Worm (Caenorhabditis elegans) whole organism, young adult: ENCODE data around the gene R13A5.11.

Source experiments
- F33H1.4 ChIP-seq: fragments of 200-800 bp; sonication (Bioruptor generic); IDR thresholded peaks from 2 replicates; pipeline ENCODE4 v1.3.6; 2022; ENCODE audit warnings: missing genetic modification reagents, missing genetic modification characterization, missing compliant biosample characterization
- F37B4.10 ChIP-seq: fragments of 200-800 bp; sonication (Bioruptor generic); IDR thresholded peaks from 2 replicates; pipeline ENCODE4 v1.3.6; 2022; ENCODE audit warnings: missing genetic modification characterization, missing compliant biosample characterization
- F39B2.1 ChIP-seq: fragments of 200-800 bp; sonication (Bioruptor generic); IDR thresholded peaks from 2 replicates; pipeline ENCODE4 v1.3.6; 2022; ENCODE audit warnings: missing genetic modification reagents, missing genetic modification characterization, missing compliant biosample characterization
- F52B5.7 ChIP-seq: sonication (generic microtip); optimal IDR thresholded peaks from 2 replicates; lab custom pipeline; 2016; ENCODE audit warnings: mild to moderate bottlenecking, missing genetic modification characterization, missing compliant biosample characterization
- K11D2.4 ChIP-seq: fragments of 200-800 bp; sonication (Bioruptor generic); IDR thresholded peaks from 2 replicates; pipeline ENCODE4 v1.3.6; 2022; ENCODE audit warnings: missing genetic modification reagents, missing genetic modification characterization, missing compliant biosample characterization
- K12H6.12 ChIP-seq: fragments of 200-800 bp; sonication (Bioruptor generic); optimal IDR thresholded peaks from 2 replicates; lab custom pipeline; 2018; ENCODE audit warnings: mild to moderate bottlenecking, missing genetic modification characterization, missing compliant biosample characterization
- T07F8.4 ChIP-seq: sonication (generic microtip); optimal IDR thresholded peaks from 2 replicates; lab custom pipeline; 2016; ENCODE audit warnings: mild to moderate bottlenecking, missing genetic modification characterization, moderate library complexity, missing compliant biosample characterization
- T26A5.8 ChIP-seq: sonication (generic microtip); optimal IDR thresholded peaks from 2 replicates; lab custom pipeline; 2016; ENCODE audit warnings: missing genetic modification characterization, missing compliant biosample characterization
- Y67H2A.10 ChIP-seq: fragments of 200-800 bp; sonication (Bioruptor generic); conservative IDR thresholded peaks from 2 replicates; pipeline ENCODE4 v1.3.6; 2022; ENCODE audit warnings: missing genetic modification reagents, missing genetic modification characterization, missing compliant biosample characterization
- Y95B8A.8 ChIP-seq: fragments of 200-800 bp; sonication (Bioruptor generic); IDR thresholded peaks from 2 replicates; pipeline ENCODE4 v1.3.6; 2022; ENCODE audit warnings: missing genetic modification reagents, missing genetic modification characterization, missing compliant biosample characterization
- akir-1 ChIP-seq: fragments of 200-800 bp; sonication (Bioruptor generic); optimal IDR thresholded peaks from 2 replicates; lab custom pipeline; 2018; ENCODE audit warnings: mild to moderate bottlenecking, missing genetic modification characterization, moderate library complexity, missing compliant biosample characterization
- attf-3 ChIP-seq: fragments of 200-800 bp; sonication (Bioruptor generic); conservative IDR thresholded peaks from 2 replicates; pipeline ENCODE4 v1.3.6; 2022; ENCODE audit warnings: missing genetic modification reagents, missing genetic modification characterization, missing compliant biosample characterization
- attf-5 ChIP-seq: fragments of 200-800 bp; sonication (Bioruptor generic); optimal IDR thresholded peaks from 2 replicates; lab custom pipeline; 2018; ENCODE audit warnings: mild to moderate bottlenecking, missing genetic modification characterization, missing compliant biosample characterization
- bed-2 ChIP-seq: fragments of 200-800 bp; sonication (Bioruptor generic); IDR thresholded peaks from 2 replicates; pipeline ENCODE4 v1.3.6; 2022; ENCODE audit warnings: missing genetic modification reagents, missing genetic modification characterization, missing compliant biosample characterization
- ceh-27 ChIP-seq: fragments of 200-800 bp; sonication (Bioruptor generic); optimal IDR thresholded peaks from 2 replicates; lab custom pipeline; 2018; ENCODE audit warnings: mild to moderate bottlenecking, missing genetic modification characterization, moderate library complexity, missing compliant biosample characterization
- ceh-79 ChIP-seq: sonication (generic microtip); optimal IDR thresholded peaks from 2 replicates; lab custom pipeline; 2017; ENCODE audit warnings: mild to moderate bottlenecking, missing genetic modification characterization, missing compliant biosample characterization
- ceh-91 ChIP-seq: fragments of 200-800 bp; sonication (Bioruptor generic); IDR thresholded peaks from 2 replicates; pipeline ENCODE4 v1.3.6; 2022; ENCODE audit warnings: missing genetic modification reagents, missing genetic modification characterization, missing compliant biosample characterization
- die-1 ChIP-seq: sonication (generic microtip); optimal IDR thresholded peaks from 2 replicates; lab custom pipeline; 2016; ENCODE audit warnings: missing genotype, mild to moderate bottlenecking, missing genetic modification characterization, missing compliant biosample characterization
- dpff-1 ChIP-seq: sonication (generic microtip); optimal IDR thresholded peaks from 2 replicates; lab custom pipeline; 2017; ENCODE audit warnings: mild to moderate bottlenecking, missing genetic modification characterization, missing compliant biosample characterization
- him-1 ChIP-seq: sonication (generic microtip); optimal IDR thresholded peaks from 2 replicates; lab custom pipeline; 2016; ENCODE audit warnings: missing genotype, missing genetic modification reagents, missing genetic modification characterization, missing compliant biosample characterization
- hlh-26 ChIP-seq: fragments of 200-800 bp; sonication (Bioruptor generic); conservative IDR thresholded peaks from 2 replicates; pipeline ENCODE4 v1.3.6; 2022; ENCODE audit warnings: missing genetic modification reagents, missing genetic modification characterization, missing compliant biosample characterization
- lag-1 ChIP-seq: fragments of 200-800 bp; sonication (Bioruptor generic); IDR thresholded peaks from 2 replicates; pipeline ENCODE4 v1.3.6; 2022; ENCODE audit warnings: missing genetic modification reagents, missing genetic modification characterization, missing compliant biosample characterization
- lin-26 ChIP-seq: fragments of 200-800 bp; sonication (Bioruptor generic); IDR thresholded peaks from 2 replicates; pipeline ENCODE4 v1.3.6; 2022; ENCODE audit warnings: missing genetic modification reagents, missing genetic modification characterization, missing compliant biosample characterization
- lin-40 ChIP-seq: sonication (generic microtip); optimal IDR thresholded peaks from 2 replicates; lab custom pipeline; 2016; ENCODE audit warnings: missing genetic modification characterization, mild to moderate bottlenecking, missing compliant biosample characterization, missing genotype, missing genetic modification reagents
- madf-3 ChIP-seq: fragments of 200-800 bp; sonication (Bioruptor generic); IDR thresholded peaks from 2 replicates; pipeline ENCODE4 v1.3.6; 2022; ENCODE audit warnings: missing genetic modification reagents, missing genetic modification characterization, missing compliant biosample characterization
- mes-4 ChIP-seq: sonication (generic microtip); optimal IDR thresholded peaks from 2 replicates; lab custom pipeline; 2016; ENCODE audit warnings: missing genotype, missing genetic modification characterization, missing compliant biosample characterization
- nfyb-1 ChIP-seq: fragments of 200-800 bp; sonication (Bioruptor generic); IDR thresholded peaks from 2 replicates; pipeline ENCODE4 v1.3.6; 2022; ENCODE audit warnings: missing genetic modification reagents, missing genetic modification characterization, missing compliant biosample characterization
- nhr-80 ChIP-seq: sonication (generic microtip); optimal IDR thresholded peaks from 2 replicates; lab custom pipeline; 2016; ENCODE audit warnings: missing genetic modification characterization, missing compliant biosample characterization
- pha-4 ChIP-seq: fragments of 150-350 bp; sonication (generic microtip); optimal IDR thresholded peaks from 2 replicates; lab custom pipeline; 2014; ENCODE audit warnings: missing biosample characterization, missing genetic modification reagents, missing genetic modification characterization
- sea-2 ChIP-seq: fragments of 200-800 bp; sonication (Bioruptor generic); IDR thresholded peaks from 2 replicates; pipeline ENCODE4 v1.3.6; 2022; ENCODE audit warnings: missing genetic modification characterization, missing compliant biosample characterization
- snpc-1.3 ChIP-seq: sonication (generic microtip); optimal IDR thresholded peaks from 2 replicates; lab custom pipeline; 2017; ENCODE audit warnings: missing genetic modification characterization, mild to moderate bottlenecking, missing compliant biosample characterization, antibody characterized with exemption, moderate library complexity, missing genotype, missing genetic modification reagents; ENCODE audit not compliant: insufficient read depth
- snpc-4 ChIP-seq, 5 experiments: fragments of 150-350 bp in 1 of 5; sonication (generic microtip) in 4 of 5; optimal IDR thresholded peaks; 2 replicates each; lab custom pipeline; 2014 to 2018; ENCODE audit warnings: missing genetic modification characterization in 5 of 5, missing biosample characterization in 3 of 5, antibody characterized with exemption in 2 of 5, mild to moderate bottlenecking in 2 of 5, missing compliant biosample characterization in 2 of 5, missing genotype in 2 of 5, moderate library complexity in 2 of 5, missing genetic modification reagents in 1 of 5
- somi-1 ChIP-seq: fragments of 200-800 bp; sonication (Bioruptor generic); optimal IDR thresholded peaks from 2 replicates; lab custom pipeline; 2018; ENCODE audit warnings: mild to moderate bottlenecking, missing genetic modification characterization, missing compliant biosample characterization
- tbp1 ChIP-seq: fragments of 200-800 bp; sonication (Bioruptor generic); optimal IDR thresholded peaks from 2 replicates; lab custom pipeline; 2018; ENCODE audit warnings: mild to moderate bottlenecking, missing genetic modification characterization, missing compliant biosample characterization
- tbx-9 ChIP-seq: sonication (generic microtip); optimal IDR thresholded peaks from 2 replicates; lab custom pipeline; 2016; ENCODE audit warnings: borderline replicate concordance, missing genetic modification characterization, inconsistent platforms, missing compliant biosample characterization
- ztf-25 ChIP-seq: fragments of 200-800 bp; sonication (Bioruptor generic); IDR thresholded peaks from 2 replicates; pipeline ENCODE4 v1.3.6; 2022; ENCODE audit warnings: missing genetic modification reagents, missing genetic modification characterization, missing compliant biosample characterization
- ztf-3 ChIP-seq: fragments of 200-800 bp; sonication (Bioruptor generic); optimal IDR thresholded peaks from 2 replicates; lab custom pipeline; 2018; ENCODE audit warnings: mild to moderate bottlenecking, missing genetic modification characterization, missing compliant biosample characterization

R13A5.11 gene

ce11 chrIII:7570083-7570695 is 22.9 kb downstream of the R13A5.11 start, which contains the start of gene R13A5.7 (continued):
- TF ChIP-seq K11D2.4 (GFP tag; lab: Robert Waterston, UW) (0 out of 2 replicates have a peak, but pooled peaks have one; percentile 17), die-1 (tag; lab: Kevin White, UChicago) (peak; percentile 52)

DNA sequence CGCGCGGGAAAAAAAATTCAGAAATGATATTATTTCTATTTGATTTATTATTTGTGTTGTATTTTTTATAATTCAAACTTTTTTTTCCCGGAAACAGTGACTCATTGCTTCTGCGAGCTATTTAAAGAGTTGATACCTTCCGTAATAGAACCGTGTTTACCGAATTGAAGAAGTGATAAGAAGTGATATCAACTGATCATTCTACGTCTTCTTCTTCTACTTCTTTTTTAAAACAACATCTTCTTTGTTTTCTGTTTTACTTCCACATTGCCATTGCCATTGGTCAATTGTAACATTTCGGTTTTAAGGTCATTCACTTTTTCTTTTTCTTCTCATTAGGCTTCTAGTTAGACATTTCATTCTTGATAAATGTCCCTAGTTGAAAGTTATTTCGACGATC is 27.0 kb downstream of the R13A5.11 start, which contains the start of gene ttr-32:
ttr-32 (plus strand) TSS at position 314 of the 400 bp plus-strand sequence.
- TF ChIP-seq F37B4.10 (no peak), nfyb-1 (GFP tag; lab: Robert Waterston, UW) (no peak), ceh-91 (GFP tag; lab: Robert Waterston, UW) (no peak), Y95B8A.8 (GFP tag; lab: Robert Waterston, UW) (no peak), F52B5.7 (tag; lab: Kevin White, UChicago) (no peak), lin-26 (GFP tag; lab: Robert Waterston, UW) (no peak), pha-4 (tag; lab: Kevin White, UChicago) (no peak), Y67H2A.10 (no peak), dpff-1 (tag; lab: Kevin White, UChicago) (no peak), hlh-26 (GFP tag; lab: Robert Waterston, UW) (no peak), sea-2 (GFP tag; lab: Robert Waterston, UW) (no peak), mes-4 (tag; lab: Kevin White, UChicago) (no peak), tbp1 (GFP tag; lab: Kevin White, UChicago) (no peak), akir-1 (GFP tag; lab: Kevin White, UChicago) (no peak), snpc-4 (GFP tag; optimal IDR thresholded peaks at IDR 0.05; lab: Kevin White, UChicago) (no peak), snpc-4 (tag; optimal IDR thresholded peaks at IDR 0.05; lab: Kevin White, UChicago) (no peak), ceh-27 (no peak), lin-40 (tag; lab: Kevin White, UChicago) (no peak), madf-3 (GFP tag; lab: Robert Waterston, UW) (no peak), T07F8.4 (tag; lab: Kevin White, UChicago) (no peak), K12H6.12 (no peak)

- no peak for TF ChIP-seq lag-1
- no peak for TF ChIP-seq somi-1 (GFP tag; lab: Kevin White, UChicago)
- TF ChIP-seq ceh-79 (tag; lab: Kevin White, UChicago), result no peak
- TF ChIP-seq snpc-1.3 (tag; lab: Kevin White, UChicago), result no peak
- no peak for TF ChIP-seq attf-3 (GFP tag; lab: Robert Waterston, UW)
- no peak for TF ChIP-seq F39B2.1
- no peak for TF ChIP-seq dpff-1 (tag; lab: Kevin White, UChicago)
- no peak for TF ChIP-seq bed-2 (GFP tag; lab: Robert Waterston, UW)
- no peak for TF ChIP-seq T07F8.4 (tag; lab: Kevin White, UChicago)
- no peak for TF ChIP-seq ztf-25 (GFP tag; lab: Robert Waterston, UW)
- no peak for TF ChIP-seq F33H1.4
- TF ChIP-seq lin-26 (GFP tag; lab: Robert Waterston, UW), result no peak
- TF ChIP-seq nhr-80 (tag; lab: Kevin White, UChicago), result no peak
- no peak for TF ChIP-seq ztf-3 (GFP tag; lab: Kevin White, UChicago)
- no peak for TF ChIP-seq attf-5 (GFP tag; lab: Kevin White, UChicago)
- TF ChIP-seq T26A5.8 (tag; lab: Kevin White, UChicago), result no peak
- TF ChIP-seq madf-3 (GFP tag; lab: Robert Waterston, UW), result no peak
- TF ChIP-seq him-1, result no peak
- TF ChIP-seq tbx-9 (tag; lab: Kevin White, UChicago), result no peak
These were observed 27.9 kb downstream of the R13A5.11 start, which contains the start of gene ttr-8 for ce11 chrIII:7565247-7565646. Gene ttr-8 (minus strand): TSS chrIII:7565347.
